Worm (Caenorhabditis elegans) whole organism, L4 larva: ENCODE results near the gene mls-1.

Experiments
- F26F4.8 ChIP-seq: fragments of 200-800 bp; sonication (Bioruptor generic); conservative IDR thresholded peaks from 2 replicates; pipeline ENCODE4 v1.3.6; 2022; ENCODE audit warnings: missing genetic modification characterization, missing compliant biosample characterization
- F37D6.2 ChIP-seq: sonication (generic microtip); optimal IDR thresholded peaks from 2 replicates; lab custom pipeline; 2016; ENCODE audit warnings: mild to moderate bottlenecking, missing genetic modification characterization, missing compliant biosample characterization
- F44E2.7 ChIP-seq: fragments of 200-800 bp; sonication (Bioruptor generic); IDR thresholded peaks from 2 replicates; pipeline ENCODE4 v2.1.2; 2022; ENCODE audit warnings: missing genetic modification characterization, missing compliant biosample characterization
- T26A8.4 ChIP-seq: fragments of 200-800 bp; sonication (Bioruptor generic); IDR thresholded peaks from 2 replicates; pipeline ENCODE4 v1.3.6; 2022; ENCODE audit warnings: missing genetic modification characterization, missing compliant biosample characterization
- Y75B8A.6 ChIP-seq: fragments of 200-800 bp; sonication (Bioruptor generic); IDR thresholded peaks from 2 replicates; pipeline ENCODE4 v1.3.6; 2022; ENCODE audit warnings: missing genetic modification reagents, missing genetic modification characterization, missing compliant biosample characterization
- ZK337.2 ChIP-seq: fragments of 200-800 bp; sonication (Bioruptor generic); IDR thresholded peaks from 2 replicates; pipeline ENCODE4 v1.3.6; 2022; ENCODE audit warnings: missing genetic modification reagents, missing genetic modification characterization, missing compliant biosample characterization
- ZK546.5 ChIP-seq, 2 experiments: sonication (generic microtip); optimal IDR thresholded peaks; 2 replicates each; lab custom pipeline; 2017; ENCODE audit warnings: missing biosample characterization in 2 of 2, missing genetic modification characterization in 2 of 2
- arid-1 ChIP-seq: fragments of 200-800 bp; sonication (Bioruptor generic); conservative IDR thresholded peaks from 2 replicates; pipeline ENCODE4 v1.3.6; 2022; ENCODE audit warnings: missing genetic modification reagents, missing genetic modification characterization, missing compliant biosample characterization
- ctbp-1 ChIP-seq: fragments of 200-800 bp; sonication (Bioruptor generic); IDR thresholded peaks from 2 replicates; pipeline ENCODE4 v1.3.6; 2022; ENCODE audit warnings: missing genetic modification reagents, missing genetic modification characterization, missing compliant biosample characterization
- daf-19 ChIP-seq: fragments of 200-800 bp; sonication (Bioruptor generic); conservative IDR thresholded peaks from 2 replicates; pipeline ENCODE4 v1.3.6; 2022; ENCODE audit warnings: missing genetic modification characterization, missing compliant biosample characterization
- dmd-6 ChIP-seq: fragments of 200-800 bp; sonication (Bioruptor generic); IDR thresholded peaks from 2 replicates; pipeline ENCODE4 v1.3.6; 2022; ENCODE audit warnings: missing genetic modification reagents, missing genetic modification characterization, missing compliant biosample characterization
- dmd-8 ChIP-seq: fragments of 200-800 bp; sonication (Bioruptor generic); IDR thresholded peaks from 2 replicates; pipeline ENCODE4 v1.3.6; 2022; ENCODE audit warnings: missing genetic modification characterization, missing compliant biosample characterization
- duxl-1 ChIP-seq: sonication (generic microtip); optimal IDR thresholded peaks from 2 replicates; lab custom pipeline; 2016; ENCODE audit warnings: mild to moderate bottlenecking, missing genetic modification characterization, moderate library complexity, missing compliant biosample characterization; ENCODE audit not compliant: poor library complexity
- hif-1 ChIP-seq, 2 experiments: sonication (generic microtip); optimal IDR thresholded peaks; 2 replicates each; lab custom pipeline; 2016 to 2017; ENCODE audit warnings: missing compliant biosample characterization in 2 of 2, missing genetic modification characterization in 2 of 2, missing genetic modification reagents in 2 of 2, missing genotype in 2 of 2, mild to moderate bottlenecking in 1 of 2
- jun-1 ChIP-seq: fragments of 150-350 bp; optimal IDR thresholded peaks from 2 replicates; lab custom pipeline; 2014; ENCODE audit warnings: missing biosample characterization, missing genetic modification reagents, missing genetic modification characterization
- lin-1 ChIP-seq: fragments of 200-800 bp; sonication (Bioruptor generic); IDR thresholded peaks from 2 replicates; pipeline ENCODE4 v1.3.6; 2022; ENCODE audit warnings: missing genetic modification reagents, missing genetic modification characterization, missing compliant biosample characterization
- lin-38 ChIP-seq: fragments of 200-800 bp; sonication (Bioruptor generic); IDR thresholded peaks from 2 replicates; pipeline ENCODE4 v1.3.6; 2022; ENCODE audit warnings: missing genetic modification reagents, missing genetic modification characterization, missing compliant biosample characterization
- madf-5 ChIP-seq, 2 experiments: fragments of 200-800 bp; sonication (Bioruptor generic); IDR thresholded peaks; 2 replicates each; pipeline ENCODE4 v1.3.6; 2022; ENCODE audit warnings: missing compliant biosample characterization in 2 of 2, missing genetic modification characterization in 2 of 2
- madf-9 ChIP-seq: fragments of 200-800 bp; sonication (Bioruptor generic); conservative IDR thresholded peaks from 2 replicates; pipeline ENCODE4 v1.3.6; 2022; ENCODE audit warnings: missing genetic modification reagents, missing genetic modification characterization, missing compliant biosample characterization
- mdl-1 ChIP-seq, 2 experiments: fragments of 150-350 bp in 1 of 2; sonication (generic microtip) in 1 of 2; optimal IDR thresholded peaks; 2 replicates each; lab custom pipeline; 2014 to 2017; ENCODE audit warnings: missing biosample characterization in 2 of 2, missing genetic modification characterization in 2 of 2
- mep-1 ChIP-seq: fragments of 150-350 bp; sonication (generic microtip); optimal IDR thresholded peaks from 3 replicates; lab custom pipeline; 2014; ENCODE audit warnings: missing biosample characterization, missing genetic modification characterization
- mes-2 ChIP-seq: sonication (generic microtip); optimal IDR thresholded peaks from 2 replicates; lab custom pipeline; 2016; ENCODE audit warnings: missing genotype, mild to moderate bottlenecking, missing genetic modification characterization, missing compliant biosample characterization; ENCODE audit not compliant: poor library complexity, severe bottlenecking
- mxl-2 ChIP-seq: fragments of 200-800 bp; sonication (Bioruptor generic); conservative IDR thresholded peaks from 2 replicates; pipeline ENCODE4 v1.3.6; 2022; ENCODE audit warnings: missing genetic modification reagents, missing genetic modification characterization, missing compliant biosample characterization
- nhr-111 ChIP-seq: fragments of 200-800 bp; sonication (Bioruptor generic); optimal IDR thresholded peaks from 2 replicates; lab custom pipeline; 2018; ENCODE audit warnings: mild to moderate bottlenecking, missing genetic modification characterization, missing compliant biosample characterization
- nhr-237 ChIP-seq: sonication (generic microtip); optimal IDR thresholded peaks from 2 replicates; lab custom pipeline; 2017; ENCODE audit warnings: missing biosample characterization, missing genetic modification characterization
- nhr-28 ChIP-seq: fragments of 150-350 bp; optimal IDR thresholded peaks from 2 replicates; lab custom pipeline; 2014; ENCODE audit warnings: missing biosample characterization, missing genetic modification characterization
- nhr-41 ChIP-seq: fragments of 200-800 bp; sonication (Bioruptor generic); IDR thresholded peaks from 2 replicates; pipeline ENCODE4 v1.3.6; 2022; ENCODE audit warnings: missing genetic modification reagents, missing genetic modification characterization, missing compliant biosample characterization
- nhr-48 ChIP-seq: sonication (generic microtip); optimal IDR thresholded peaks from 2 replicates; lab custom pipeline; 2016; ENCODE audit warnings: mild to moderate bottlenecking, missing genetic modification characterization, missing compliant biosample characterization
- nhr-6 ChIP-seq: fragments of 150-350 bp; optimal IDR thresholded peaks from 2 replicates; lab custom pipeline; 2014; ENCODE audit warnings: missing biosample characterization, missing genetic modification characterization
- nhr-77 ChIP-seq: fragments of 150-350 bp; optimal IDR thresholded peaks from 2 replicates; lab custom pipeline; 2014; ENCODE audit warnings: missing biosample characterization, missing genetic modification characterization
- pha-4 ChIP-seq, 2 experiments: fragments of 150-350 bp in 1 of 2; fragments of 200-800 bp in 1 of 2; sonication (Bioruptor generic) in 1 of 2; IDR thresholded peaks in 1 of 2; optimal IDR thresholded peaks in 1 of 2; 2 replicates each; pipeline versions ENCODE4 v1.3.6 to Lab custom; 2014 to 2022; ENCODE audit warnings: missing genetic modification characterization in 2 of 2, missing genetic modification reagents in 2 of 2, missing biosample characterization in 1 of 2, missing compliant biosample characterization in 1 of 2
- php-3 ChIP-seq: fragments of 200-800 bp; sonication (Bioruptor generic); IDR thresholded peaks from 2 replicates; pipeline ENCODE4 v1.3.6; 2022; ENCODE audit warnings: missing genetic modification reagents, missing genetic modification characterization, missing compliant biosample characterization
- pqm-1 ChIP-seq: sonication (generic microtip); optimal IDR thresholded peaks from 2 replicates; lab custom pipeline; 2017; ENCODE audit warnings: missing biosample characterization, missing genetic modification characterization
- rbr-2 ChIP-seq: sonication (generic microtip); optimal IDR thresholded peaks from 2 replicates; lab custom pipeline; 2016; ENCODE audit warnings: missing genotype, missing genetic modification characterization, missing compliant biosample characterization
- saeg-2 ChIP-seq: fragments of 200-800 bp; sonication (Bioruptor generic); IDR thresholded peaks from 2 replicates; pipeline ENCODE4 v1.3.6; 2022; ENCODE audit warnings: missing genetic modification reagents, missing genetic modification characterization, missing compliant biosample characterization
- snpc-1.2 ChIP-seq: fragments of 200-800 bp; sonication (Bioruptor generic); IDR thresholded peaks from 2 replicates; pipeline ENCODE4 v1.3.6; 2022; ENCODE audit warnings: missing genetic modification reagents, missing genetic modification characterization, missing compliant biosample characterization
- spr-1 ChIP-seq: sonication (generic microtip); optimal IDR thresholded peaks from 2 replicates; lab custom pipeline; 2016; ENCODE audit warnings: mild to moderate bottlenecking, missing genetic modification characterization, missing compliant biosample characterization
- tra-1 ChIP-seq: fragments of 200-800 bp; sonication (Bioruptor generic); IDR thresholded peaks from 2 replicates; pipeline ENCODE4 v1.3.6; 2022; ENCODE audit warnings: missing genetic modification reagents, missing genetic modification characterization, missing compliant biosample characterization
- unc-130 ChIP-seq: sonication (generic microtip); optimal IDR thresholded peaks from 2 replicates; lab custom pipeline; 2016; ENCODE audit warnings: missing genetic modification reagents, missing genetic modification characterization, missing compliant biosample characterization
- unc-62 ChIP-seq, 3 experiments: fragments of 150-350 bp in 1 of 3; sonication (generic microtip); optimal IDR thresholded peaks in 2 of 3; peaks in 1 of 3; 1 replicate in 1 of 3; 2 replicates in 2 of 3; lab custom pipeline; 2014 to 2017; ENCODE audit warnings: missing biosample characterization in 3 of 3, missing genetic modification characterization in 3 of 3, missing genetic modification reagents in 3 of 3, missing genotype in 1 of 3
- vab-7 ChIP-seq: fragments of 200-800 bp; sonication (Bioruptor generic); IDR thresholded peaks from 2 replicates; pipeline ENCODE4 v1.3.6; 2022; ENCODE audit warnings: missing genetic modification reagents, missing genetic modification characterization, missing compliant biosample characterization
- zfp-3 ChIP-seq: fragments of 200-800 bp; sonication (Bioruptor generic); conservative IDR thresholded peaks from 2 replicates; pipeline ENCODE4 v1.3.6; 2022; ENCODE audit warnings: missing genetic modification reagents, missing genetic modification characterization, missing compliant biosample characterization

The mls-1 gene

ce11 chrIII:7495616-7496146 is 35.5 kb downstream of the mls-1 start:
- TF ChIP-seq zfp-3 (no peak), vab-7 (no peak), arid-1 (GFP tag; lab: Robert Waterston, UW) (peak; percentile 38; the same call in 1 of the 2 replicates), php-3 (GFP tag; lab: Robert Waterston, UW) (0 out of 2 replicates have a peak, but pooled peaks have one; percentile 5), pha-4 (GFP tag; IDR thresholded peaks at IDR 0.05; lab: Robert Waterston, UW) (peak; percentile 27; the same call in 1 of the 2 replicates), pha-4 (tag; optimal IDR thresholded peaks at IDR 0.05; lab: Kevin White, UChicago) (no peak), madf-5 (GFP tag; IDR thresholded peaks at IDR 0.05; lab: Robert Waterston, UW) (peak in 1 of 2 experiments; percentile 4; a peak in 2 of 4 replicates), ctbp-1 (GFP tag; lab: Robert Waterston, UW) (0 out of 2 replicates have a peak, but pooled peaks have one; percentile 16), snpc-1.2 (GFP tag; lab: Robert Waterston, UW) (0 out of 2 replicates have a peak, but pooled peaks have one; percentile 38), daf-19 (GFP tag; lab: Robert Waterston, UW) (peak; percentile 64; the same call in 1 of the 2 replicates), nhr-41 (GFP tag; lab: Robert Waterston, UW) (0 out of 2 replicates have a peak, but pooled peaks have one; percentile 5), lin-38 (peak; percentile 35; the same call in 1 of the 2 replicates)

ce11 chrIII:7497782-7498266 is 37.7 kb downstream of the mls-1 start, which contains the start of gene cgh-1:
cgh-1 (minus strand) TSS chrIII:7497832.
- TF ChIP-seq nhr-41 (GFP tag; lab: Robert Waterston, UW) (0 out of 2 replicates have a peak, but pooled peaks have one; percentile 4), madf-5 (GFP tag; IDR thresholded peaks at IDR 0.05; lab: Robert Waterston, UW) (no peak), T26A8.4 (no peak), mdl-1 (tag; optimal IDR thresholded peaks at IDR 0.05; lab: Kevin White, UChicago) (no peak), hif-1 (tag; optimal IDR thresholded peaks at IDR 0.05; lab: Kevin White, UChicago) (no peak), ctbp-1 (GFP tag; lab: Robert Waterston, UW) (peak; percentile 30; the same call in 1 of the 2 replicates), nhr-111 (GFP tag; lab: Kevin White, UChicago) (no peak), F44E2.7 (GFP tag; lab: Robert Waterston, UW) (no peak), unc-62 (GFP tag; optimal IDR thresholded peaks at IDR 0.05 in 1 of 2; lab: Kevin White, UChicago) (peak in 1 of 2 experiments; percentile 69), unc-62 (tag; optimal IDR thresholded peaks at IDR 0.05; lab: Kevin White, UChicago) (no peak), vab-7 (0 out of 2 replicates have a peak, but pooled peaks have one; percentile 14), dmd-6 (GFP tag; lab: Robert Waterston, UW) (no peak), pqm-1 (tag; lab: Kevin White, UChicago) (no peak), lin-1 (no peak), spr-1 (no peak), mes-2 (tag; lab: Kevin White, UChicago) (peak; percentile 28), F26F4.8 (GFP tag; lab: Robert Waterston, UW) (no peak), mep-1 (tag; lab: Kevin White, UChicago) (no peak), Y75B8A.6 (GFP tag; lab: Robert Waterston, UW) (no peak), F37D6.2 (tag; lab: Kevin White, UChicago) (no peak), mxl-2 (GFP tag; lab: Robert Waterston, UW) (no peak), nhr-6 (tag; lab: Kevin White, UChicago) (no peak), unc-130 (GFP tag; lab: Kevin White, UChicago) (no peak), rbr-2 (tag; lab: Kevin White, UChicago) (no peak), snpc-1.2 (GFP tag; lab: Robert Waterston, UW) (peak; percentile 58; the same call in 1 of the 2 replicates), ZK546.5 (tag; optimal IDR thresholded peaks at IDR 0.05; lab: Kevin White, UChicago) (no peak)

ce11 chrIII:7498346-7498745 is 38.2 kb downstream of the mls-1 start:
- TF ChIP-seq tra-1, result 0 out of 2 replicates have a peak, but pooled peaks have one; percentile 18
- TF ChIP-seq nhr-28 (tag; lab: Kevin White, UChicago), result peak; percentile 83
- no peak for TF ChIP-seq nhr-237 (tag; lab: Kevin White, UChicago)
- peak; percentile 75 to 96 for TF ChIP-seq mdl-1 (tag; optimal IDR thresholded peaks at IDR 0.05; lab: Kevin White, UChicago)
- TF ChIP-seq jun-1 (tag; lab: Kevin White, UChicago), result peak; percentile 45
- 0 out of 2 replicates have a peak, but pooled peaks have one; percentile 50 for TF ChIP-seq vab-7
- peak; percentile 91 for TF ChIP-seq nhr-77 (tag; lab: Kevin White, UChicago)
- TF ChIP-seq madf-9 (GFP tag; lab: Robert Waterston, UW), result peak; percentile 45; the same call in 1 of the 2 replicates
- TF ChIP-seq rbr-2 (tag; lab: Kevin White, UChicago), result peak; percentile 83
- peak; percentile 72 for TF ChIP-seq duxl-1 (tag; lab: Kevin White, UChicago)
- TF ChIP-seq ctbp-1 (GFP tag; lab: Robert Waterston, UW), result peak; percentile 32; the same call in 1 of the 2 replicates
- TF ChIP-seq nhr-48 (tag; lab: Kevin White, UChicago), result peak; percentile 62
- TF ChIP-seq dmd-8 (GFP tag; lab: Robert Waterston, UW), result no peak
- TF ChIP-seq F37D6.2 (tag; lab: Kevin White, UChicago), result peak; percentile 78
- no peak for TF ChIP-seq saeg-2 (GFP tag; lab: Robert Waterston, UW)
- TF ChIP-seq ZK337.2 (GFP tag; lab: Robert Waterston, UW), result no peak
